Fruit fly (Drosophila melanogaster): ENCODE measurements around the gene CG15599.

Gene CG15599

DNA sequence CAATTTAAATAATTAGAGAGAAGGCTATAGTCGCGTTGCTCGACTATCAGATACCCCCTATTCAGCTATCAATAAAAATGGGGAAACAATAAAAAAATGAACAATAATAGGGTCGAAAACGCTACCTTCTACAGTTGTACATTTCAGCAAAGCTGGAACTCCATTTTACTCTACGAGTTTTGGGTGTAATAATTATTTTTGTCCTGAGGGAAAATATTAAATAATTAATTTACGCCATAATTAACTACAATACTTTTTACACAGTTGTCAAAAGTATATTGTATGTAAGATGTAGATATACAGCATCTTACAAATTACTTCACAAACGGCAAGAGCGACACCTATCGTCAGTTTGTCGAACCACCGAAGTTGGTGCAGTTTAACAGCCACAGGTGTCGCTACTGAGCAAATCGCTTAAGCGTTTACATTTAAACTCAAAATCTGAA, 35.3 kb downstream of the CG15599 start (continued):
- TF ChIP-seq CG11723 (GFP tag; optimal IDR thresholded peaks at IDR 0.05), result no peak
- no peak for TF ChIP-seq ac (GFP tag; optimal IDR thresholded peaks at IDR 0.05)
- TF ChIP-seq CG9817 (tag; optimal IDR thresholded peaks at IDR 0.05), result peak; percentile 65
- no peak for TF ChIP-seq B-H1 (GFP tag; IDR thresholded peaks at IDR 0.05)
- no peak for TF ChIP-seq ewg (GFP tag; optimal IDR thresholded peaks at IDR 0.05)
- TF ChIP-seq z (GFP tag; IDR thresholded peaks at IDR 0.05), result no peak
- 0 out of 2 replicates have a peak, but pooled peaks have one; percentile 9 for TF ChIP-seq ap (GFP tag; IDR thresholded peaks at IDR 0.05)
- peak; percentile 57 for TF ChIP-seq CG7839 (tag; optimal IDR thresholded peaks at IDR 0.05)
- no peak for TF ChIP-seq Poxn (GFP tag; IDR thresholded peaks at IDR 0.05)
- TF ChIP-seq pfk (GFP tag; optimal IDR thresholded peaks at IDR 0.05), result no peak
- TF ChIP-seq CG7372 (GFP tag; IDR thresholded peaks at IDR 0.05), result 0 out of 2 replicates have a peak, but pooled peaks have one; percentile 6
- no peak for TF ChIP-seq CG15011 (GFP tag; optimal IDR thresholded peaks at IDR 0.05)
- TF ChIP-seq toy (GFP tag; IDR thresholded peaks at IDR 0.05), result no peak
- no peak for TF ChIP-seq lbe (GFP tag; optimal IDR thresholded peaks at IDR 0.05)
- no peak for TF ChIP-seq Awh (GFP tag; IDR thresholded peaks at IDR 0.05)
- no peak for TF ChIP-seq lov (optimal IDR thresholded peaks at IDR 0.05)
- peak; percentile 15; the same call in 1 of the 3 replicates for TF ChIP-seq lov (GFP tag; IDR thresholded peaks at IDR 0.05)
- TF ChIP-seq slp2 (GFP tag; optimal IDR thresholded peaks at IDR 0.05), result no peak
- peak; percentile 8 for TF ChIP-seq CG12659 (GFP tag; optimal IDR thresholded peaks at IDR 0.05)
- TF ChIP-seq seq (GFP tag; IDR thresholded peaks at IDR 0.05), result no peak
- peak; percentile 23; the same call in 1 of the 2 replicates for TF ChIP-seq ara (GFP tag; IDR thresholded peaks at IDR 0.05)
- no peak for TF ChIP-seq salm (tag; optimal IDR thresholded peaks at IDR 0.05)
- no peak for TF ChIP-seq gsb (GFP tag; IDR thresholded peaks at IDR 0.05)
- TF ChIP-seq PHDP (tag; optimal IDR thresholded peaks at IDR 0.05), result no peak
- 0 out of 2 replicates have a peak, but pooled peaks have one; percentile 17 for TF ChIP-seq CG31224 (GFP tag; IDR thresholded peaks at IDR 0.05)
- TF ChIP-seq CG9876 (GFP tag; optimal IDR thresholded peaks at IDR 0.05), result peak; percentile 33
- peak; percentile 10 for TF ChIP-seq CG14710 (tag; optimal IDR thresholded peaks at IDR 0.05)
- no peak for TF ChIP-seq CG12104 (GFP tag; optimal IDR thresholded peaks at IDR 0.05)
- TF ChIP-seq Nf-YA (GFP tag; IDR thresholded peaks at IDR 0.05), result no peak
- TF ChIP-seq mld (GFP tag; IDR thresholded peaks at IDR 0.05; ENCODE audit: partially characterized antibody), result peak; percentile 67; the same call in 1 of the 3 replicates
- TF ChIP-seq Xbp1 (GFP tag; optimal IDR thresholded peaks at IDR 0.05), result peak; percentile 68
- peak; percentile 9 for TF ChIP-seq trem (tag; optimal IDR thresholded peaks at IDR 0.05)
- peak; percentile 5 for TF ChIP-seq CG13424 (tag; optimal IDR thresholded peaks at IDR 0.05)
- peak; percentile 24 for TF ChIP-seq CG18262 (tag; optimal IDR thresholded peaks at IDR 0.05)
- no peak for TF ChIP-seq mirr (GFP tag; optimal IDR thresholded peaks at IDR 0.05)
- TF ChIP-seq dmrt11E (tag; optimal IDR thresholded peaks at IDR 0.05), result peak; percentile 25
- TF ChIP-seq CG17359 (tag; optimal IDR thresholded peaks at IDR 0.05), result peak; percentile 49
- TF ChIP-seq onecut (GFP tag; IDR thresholded peaks at IDR 0.05), result peak; percentile 47; the same call in 1 of the 2 replicates
- no peak for TF ChIP-seq crol (GFP tag; IDR thresholded peaks at IDR 0.05)
- TF ChIP-seq Fer3 (tag; optimal IDR thresholded peaks at IDR 0.05), result peak; percentile 6
- no peak for TF ChIP-seq CG9215 (GFP tag; IDR thresholded peaks at IDR 0.05)
- TF ChIP-seq sens-2 (GFP tag; IDR thresholded peaks at IDR 0.05), result no peak
- TF ChIP-seq dati (GFP tag; IDR thresholded peaks at IDR 0.05), result no peak
- TF ChIP-seq CG11085 (GFP tag; IDR thresholded peaks at IDR 0.05), result 0 out of 2 replicates have a peak, but pooled peaks have one; percentile 35
- no peak for TF ChIP-seq CG4328 (GFP tag; optimal IDR thresholded peaks at IDR 0.05)
- TF ChIP-seq hth (optimal IDR thresholded peaks at IDR 0.05), result no peak
- peak; percentile 65; the same call in 1 of the 3 replicates for TF ChIP-seq CG34224 (GFP tag; IDR thresholded peaks at IDR 0.05; ENCODE audit: partially characterized antibody)
- peak; percentile 46; the same call in 2 of the 3 replicates for TF ChIP-seq tgo (GFP tag; IDR thresholded peaks at IDR 0.05)
- no peak for TF ChIP-seq Sox100B (GFP tag; optimal IDR thresholded peaks at IDR 0.05)
- no peak for TF ChIP-seq luna (GFP tag; optimal IDR thresholded peaks at IDR 0.05)
- peak; percentile 24 for TF ChIP-seq Dek (tag; optimal IDR thresholded peaks at IDR 0.05)

All from whole organism, embryonic.